Worm (Caenorhabditis elegans) whole organism, late embryonic: ENCODE measurements around the gene spin-3.

ENCODE experiments used
- F13H6.1 ChIP-seq: sonication (generic microtip); optimal IDR thresholded peaks from 2 replicates; lab custom pipeline; 2016; ENCODE audit warnings: missing genetic modification characterization, missing compliant biosample characterization
- ama-1 ChIP-seq: fragments of 150-350 bp; optimal IDR thresholded peaks from 2 replicates; lab custom pipeline; 2014
- dve-1 ChIP-seq: sonication (generic microtip); optimal IDR thresholded peaks from 2 replicates; lab custom pipeline; 2017; ENCODE audit warnings: antibody characterized with exemption, mild to moderate bottlenecking, missing genetic modification characterization, missing compliant biosample characterization
- ets-4 ChIP-seq: sonication (generic microtip); optimal IDR thresholded peaks from 2 replicates; lab custom pipeline; 2016; ENCODE audit warnings: missing genetic modification characterization, missing compliant biosample characterization
- fkh-10 ChIP-seq: fragments of 150-350 bp; optimal IDR thresholded peaks from 2 replicates; lab custom pipeline; 2014; ENCODE audit warnings: missing biosample characterization, missing genetic modification reagents, missing genetic modification characterization
- gmeb-2 ChIP-seq: sonication (generic microtip); optimal IDR thresholded peaks from 2 replicates; lab custom pipeline; 2016; ENCODE audit warnings: missing genetic modification characterization, inconsistent platforms, missing compliant biosample characterization
- nfya-1 ChIP-seq: sonication (generic microtip); optimal IDR thresholded peaks from 2 replicates; lab custom pipeline; 2017; ENCODE audit warnings: missing genetic modification characterization, mild to moderate bottlenecking, missing compliant biosample characterization, antibody characterized with exemption, moderate library complexity
- nhr-11 ChIP-seq: fragments of 150-350 bp; optimal IDR thresholded peaks from 2 replicates; lab custom pipeline; 2014; ENCODE audit warnings: missing biosample characterization, missing genetic modification characterization
- odd-2 ChIP-seq: sonication (generic microtip); optimal IDR thresholded peaks from 2 replicates; lab custom pipeline; 2017; ENCODE audit warnings: antibody characterized with exemption, mild to moderate bottlenecking, missing genetic modification characterization, missing compliant biosample characterization
- ref-2 ChIP-seq: sonication (generic microtip); optimal IDR thresholded peaks from 2 replicates; lab custom pipeline; 2016; ENCODE audit warnings: missing genetic modification characterization, missing compliant biosample characterization
- syd-9 ChIP-seq: sonication (generic microtip); optimal IDR thresholded peaks from 2 replicates; lab custom pipeline; 2016; ENCODE audit warnings: mild to moderate bottlenecking, missing genetic modification characterization, moderate library complexity, missing compliant biosample characterization
- unc-3 ChIP-seq, 2 experiments: fragments of 200-800 bp in 1 of 2; sonication (Bioruptor generic) in 1 of 2; sonication (generic microtip) in 1 of 2; conservative IDR thresholded peaks in 1 of 2; optimal IDR thresholded peaks in 1 of 2; 2 replicates each; pipeline versions ENCODE4 v1.3.6 to Lab custom; 2016 to 2022; ENCODE audit warnings: missing compliant biosample characterization in 2 of 2, missing genetic modification characterization in 2 of 2, missing genetic modification reagents in 1 of 2

DNA sequence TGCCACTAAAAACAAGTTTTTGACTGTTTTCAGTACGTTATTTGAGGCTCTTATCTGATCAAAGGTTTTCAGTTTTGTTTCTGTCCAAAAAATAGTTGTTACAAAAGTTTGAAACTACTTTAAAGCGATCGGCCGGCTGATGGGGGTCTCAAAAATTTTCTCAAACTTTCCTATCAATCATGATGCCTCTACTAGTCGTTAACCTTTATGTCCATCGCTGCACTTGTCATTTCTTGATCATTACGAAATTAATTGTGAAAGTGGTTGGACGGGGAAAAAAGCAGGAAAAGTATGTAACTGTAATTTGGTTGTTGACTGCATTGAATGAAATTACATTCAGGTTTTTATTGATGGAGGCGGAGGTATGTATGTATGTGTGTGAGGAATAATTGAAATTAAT lies 29.8 kb downstream of the spin-3 start:
- TF ChIP-seq fkh-10 (GFP tag; lab: Kevin White, UChicago) (no peak), ets-4 (tag; lab: Kevin White, UChicago) (no peak), dve-1 (tag; lab: Kevin White, UChicago) (no peak), ref-2 (tag; lab: Kevin White, UChicago) (no peak), F13H6.1 (tag; lab: Kevin White, UChicago) (no peak), nfya-1 (tag; lab: Kevin White, UChicago) (no peak), gmeb-2 (tag; lab: Kevin White, UChicago) (no peak), syd-9 (tag; lab: Kevin White, UChicago) (no peak), ama-1 (lab: Kevin White, UChicago) (no peak), odd-2 (no peak), nhr-11 (tag; lab: Kevin White, UChicago) (no peak), unc-3 (GFP tag; conservative IDR thresholded peaks at IDR 0.05; lab: Robert Waterston, UW) (no peak), unc-3 (tag; optimal IDR thresholded peaks at IDR 0.05; lab: Kevin White, UChicago) (no peak)
